Worm (Caenorhabditis elegans): ENCODE results near the gene srh-56.

- TF ChIP-seq tra-4 (tag; optimal IDR thresholded peaks at IDR 0.05) (no peak), tbx-11 (GFP tag; IDR thresholded peaks at IDR 0.05) (no peak)
These were observed 1.9 kb upstream of the srh-56 start, which contains the start of gene dhs-15 for ce11 chrV:2769754-2770153.

All from whole organism, early embryonic.